Fruit fly (Drosophila melanogaster) whole organism, embryonic: ENCODE measurements around the gene CG43116.

Experiments used
- CG10959 ChIP-seq: fragments of 200-800 bp; sonication (Bioruptor generic); IDR thresholded peaks from 2 replicates; pipeline ENCODE4 v1.3.6; 2022; ENCODE audit warnings: missing biosample characterization, missing genetic modification characterization
- CG11695 ChIP-seq: fragments of 200-800 bp; sonication (Bioruptor generic); IDR thresholded peaks from 3 replicates; pipeline ENCODE4 v1.3.6; 2022; ENCODE audit warnings: missing biosample characterization, missing genetic modification characterization
- CG12236 ChIP-seq: fragments of 200-800 bp; sonication (Bioruptor generic); optimal IDR thresholded peaks from 2 replicates; lab custom pipeline; 2016; ENCODE audit warnings: missing biosample characterization, missing genetic modification characterization
- CG12744 ChIP-seq: fragments of 200-800 bp; sonication (Bioruptor generic); optimal IDR thresholded peaks from 2 replicates; lab custom pipeline; 2016; ENCODE audit warnings: missing biosample characterization, missing genetic modification characterization
- CG13894 ChIP-seq: fragments of 200-800 bp; sonication (Bioruptor generic); optimal IDR thresholded peaks from 3 replicates; lab custom pipeline; 2018; ENCODE audit warnings: missing biosample characterization, mild to moderate bottlenecking, missing genetic modification characterization, moderate library complexity
- CG15073 ChIP-seq: fragments of 200-800 bp; sonication (Bioruptor generic); optimal IDR thresholded peaks from 2 replicates; lab custom pipeline; 2016; ENCODE audit warnings: missing biosample characterization, missing genetic modification characterization
- CG15514 ChIP-seq: fragments of 200-800 bp; sonication (Bioruptor generic); optimal IDR thresholded peaks from 3 replicates; lab custom pipeline; 2017; ENCODE audit warnings: missing biosample characterization, missing genetic modification characterization, mild to moderate bottlenecking, moderate library complexity, missing genetic modification reagents
- CG16863 ChIP-seq: fragments of 200-800 bp; sonication (Bioruptor generic); optimal IDR thresholded peaks from 3 replicates; lab custom pipeline; 2016; ENCODE audit warnings: missing biosample characterization, missing genetic modification characterization
- CG2116 ChIP-seq: fragments of 200-800 bp; sonication (Bioruptor generic); optimal IDR thresholded peaks from 3 replicates; lab custom pipeline; 2018; ENCODE audit warnings: missing biosample characterization, mild to moderate bottlenecking, missing genetic modification characterization
- CG32772 ChIP-seq: fragments of 200-800 bp; sonication (Bioruptor generic); IDR thresholded peaks from 2 replicates; pipeline ENCODE4 v1.3.6; 2022; ENCODE audit warnings: missing biosample characterization, missing genetic modification characterization
- CG34376 ChIP-seq: fragments of 200-800 bp; sonication (Bioruptor generic); optimal IDR thresholded peaks from 2 replicates; lab custom pipeline; 2018; ENCODE audit warnings: missing biosample characterization, mild to moderate bottlenecking, missing genetic modification characterization
- CG4360 ChIP-seq: fragments of 200-800 bp; sonication (Bioruptor generic); IDR thresholded peaks from 2 replicates; pipeline ENCODE4 v1.3.6; 2022; ENCODE audit warnings: missing biosample characterization, missing genetic modification characterization
- CG7745 ChIP-seq: fragments of 200-800 bp; sonication (Bioruptor generic); optimal IDR thresholded peaks from 2 replicates; lab custom pipeline; 2018; ENCODE audit warnings: missing biosample characterization, mild to moderate bottlenecking, missing genetic modification characterization, moderate library complexity
- CG7963 ChIP-seq: fragments of 200-800 bp; sonication (Bioruptor generic); IDR thresholded peaks from 3 replicates; pipeline ENCODE4 v1.3.6; 2022; ENCODE audit warnings: missing biosample characterization, missing genetic modification characterization; ENCODE audit not compliant: partially characterized antibody
- CG8281 ChIP-seq: fragments of 200-800 bp; sonication (Bioruptor generic); optimal IDR thresholded peaks from 2 replicates; lab custom pipeline; 2018; ENCODE audit warnings: missing biosample characterization, mild to moderate bottlenecking, missing genetic modification characterization, moderate library complexity
- D ChIP-seq, 2 experiments: fragments of 200-800 bp in 1 of 2; fragments of >200 bp in 1 of 2; sonication (Bioruptor generic) in 1 of 2; optimal IDR thresholded peaks; 2 replicates in 1 of 2; 3 replicates in 1 of 2; lab custom pipeline; 2017; ENCODE audit warnings: mild to moderate bottlenecking in 1 of 2, missing biosample characterization in 1 of 2, missing genetic modification characterization in 1 of 2, missing genetic modification reagents in 1 of 2
- D19A ChIP-seq: fragments of 200-800 bp; optimal IDR thresholded peaks from 3 replicates; lab custom pipeline; 2019; ENCODE audit warnings: missing biosample characterization, mild to moderate bottlenecking, missing genetic modification characterization, moderate library complexity
- Ets65A ChIP-seq: fragments of 200-800 bp; sonication (Bioruptor generic); peaks from one replicate; lab custom pipeline; 2016; ENCODE audit warnings: missing biosample characterization, missing genetic modification characterization
- H2.0 ChIP-seq: fragments of 200-800 bp; sonication (Bioruptor generic); IDR thresholded peaks from 2 replicates; pipeline ENCODE4 v1.3.6; 2022; ENCODE audit warnings: missing biosample characterization, missing genetic modification characterization
- Hey ChIP-seq: fragments of 200-800 bp; sonication (Bioruptor generic); optimal IDR thresholded peaks from 3 replicates; lab custom pipeline; 2018; ENCODE audit warnings: missing biosample characterization, mild to moderate bottlenecking, missing genetic modification characterization
- Lpt ChIP-seq: fragments of >200 bp; optimal IDR thresholded peaks from 2 replicates; lab custom pipeline; 2018; ENCODE audit warnings: missing biosample characterization, missing genetic modification characterization
- Mrtf ChIP-seq: fragments of 200-800 bp; sonication (Bioruptor generic); IDR thresholded peaks from 3 replicates; pipeline ENCODE4 v1.3.6; 2022; ENCODE audit warnings: missing biosample characterization, missing genetic modification characterization
- Sry-β ChIP-seq: fragments of 200-800 bp; sonication (Bioruptor generic); optimal IDR thresholded peaks from 2 replicates; lab custom pipeline; 2018; ENCODE audit warnings: missing biosample characterization, mild to moderate bottlenecking, missing genetic modification characterization, moderate library complexity
- Taf1 ChIP-seq: fragments of 200-800 bp; sonication (Bioruptor generic); IDR thresholded peaks from 2 replicates; pipeline ENCODE4 v1.3.6; 2022; ENCODE audit warnings: missing biosample characterization, missing genetic modification characterization
- abd-A ChIP-seq: fragments of 200-800 bp; sonication (Bioruptor generic); optimal IDR thresholded peaks from 3 replicates; lab custom pipeline; 2019; ENCODE audit warnings: missing biosample characterization, mild to moderate bottlenecking, missing genetic modification characterization, moderate library complexity
- ac ChIP-seq: fragments of 200-800 bp; sonication (Bioruptor generic); optimal IDR thresholded peaks from 3 replicates; lab custom pipeline; 2017; ENCODE audit warnings: missing biosample characterization, mild to moderate bottlenecking, missing genetic modification characterization
- br ChIP-seq: fragments of >200 bp; optimal IDR thresholded peaks from 2 replicates; lab custom pipeline; 2017
- cato ChIP-seq: fragments of 200-800 bp; sonication (Bioruptor generic); optimal IDR thresholded peaks from 2 replicates; lab custom pipeline; 2016; ENCODE audit warnings: missing biosample characterization, missing genetic modification characterization, borderline replicate concordance
- da ChIP-seq: fragments of 200-800 bp; sonication (Bioruptor generic); optimal IDR thresholded peaks from 2 replicates; lab custom pipeline; 2016; ENCODE audit warnings: missing biosample characterization, missing genetic modification characterization
- ewg ChIP-seq: fragments of 200-800 bp; sonication (Bioruptor generic); optimal IDR thresholded peaks from 3 replicates; lab custom pipeline; 2017; ENCODE audit warnings: mild to moderate bottlenecking, missing biosample characterization, missing genetic modification reagents, missing genetic modification characterization
- fd3F ChIP-seq: fragments of 200-800 bp; sonication (Bioruptor generic); optimal IDR thresholded peaks from 2 replicates; lab custom pipeline; 2018; ENCODE audit warnings: missing biosample characterization, mild to moderate bottlenecking, missing genetic modification characterization, moderate library complexity
- fd64A ChIP-seq: fragments of 200-800 bp; sonication (Bioruptor generic); optimal IDR thresholded peaks from 3 replicates; lab custom pipeline; 2018; ENCODE audit warnings: missing biosample characterization, mild to moderate bottlenecking, missing genetic modification characterization
- fru ChIP-seq: fragments of >200 bp; optimal IDR thresholded peaks from 2 replicates; lab custom pipeline; 2017
- gsb-n ChIP-seq: fragments of 200-800 bp; sonication (Bioruptor generic); optimal IDR thresholded peaks from 3 replicates; lab custom pipeline; 2018; ENCODE audit warnings: missing biosample characterization, mild to moderate bottlenecking, missing genetic modification characterization
- kni ChIP-seq: fragments of 200-800 bp; sonication (Bioruptor generic); optimal IDR thresholded peaks from 3 replicates; lab custom pipeline; 2017; ENCODE audit warnings: mild to moderate bottlenecking, missing biosample characterization, missing genetic modification reagents, missing genetic modification characterization
- nerfin-1 ChIP-seq: fragments of 200-800 bp; sonication (Bioruptor generic); optimal IDR thresholded peaks from 3 replicates; lab custom pipeline; 2019; ENCODE audit warnings: missing biosample characterization, mild to moderate bottlenecking, missing genetic modification characterization, moderate library complexity
- pros ChIP-seq: fragments of 200-800 bp; sonication (Bioruptor generic); optimal IDR thresholded peaks from 3 replicates; lab custom pipeline; 2019; ENCODE audit warnings: missing biosample characterization, mild to moderate bottlenecking, missing genetic modification characterization, moderate library complexity
- repo ChIP-seq: fragments of 200-800 bp; sonication (Bioruptor generic); optimal IDR thresholded peaks from 2 replicates; lab custom pipeline; 2016; ENCODE audit warnings: missing biosample characterization, missing genetic modification characterization
- salm ChIP-seq: fragments of 200-800 bp; sonication (Bioruptor generic); optimal IDR thresholded peaks from 2 replicates; lab custom pipeline; 2018; ENCODE audit warnings: missing biosample characterization, mild to moderate bottlenecking, missing genetic modification characterization
- sc ChIP-seq, 3 experiments: fragments of >200 bp in 2 of 3; fragments of 200-800 bp in 1 of 3; sonication (Bioruptor generic) in 1 of 3; optimal IDR thresholded peaks; 2 replicates in 2 of 3; 3 replicates in 1 of 3; lab custom pipeline; 2017; ENCODE audit warnings: mild to moderate bottlenecking in 1 of 3, missing biosample characterization in 1 of 3, missing genetic modification characterization in 1 of 3, missing genetic modification reagents in 1 of 3
- scrt ChIP-seq: fragments of 200-800 bp; sonication (Bioruptor generic); optimal IDR thresholded peaks from 2 replicates; lab custom pipeline; 2018; ENCODE audit warnings: missing biosample characterization, mild to moderate bottlenecking, missing genetic modification characterization, moderate library complexity
- sens-2 ChIP-seq: fragments of 200-800 bp; sonication (Bioruptor generic); IDR thresholded peaks from 2 replicates; pipeline ENCODE4 v1.3.6; 2022; ENCODE audit warnings: missing biosample characterization, missing genetic modification characterization
- twi ChIP-seq: fragments of 200-800 bp; optimal IDR thresholded peaks from 2 replicates; lab custom pipeline; 2019; ENCODE audit warnings: missing biosample characterization, mild to moderate bottlenecking, missing genetic modification characterization, moderate library complexity
- z ChIP-seq: fragments of 200-800 bp; sonication (Bioruptor generic); IDR thresholded peaks from 3 replicates; pipeline ENCODE4 v1.3.6; 2022; ENCODE audit warnings: missing biosample characterization, missing genetic modification characterization

Gene CG43116

DNA sequence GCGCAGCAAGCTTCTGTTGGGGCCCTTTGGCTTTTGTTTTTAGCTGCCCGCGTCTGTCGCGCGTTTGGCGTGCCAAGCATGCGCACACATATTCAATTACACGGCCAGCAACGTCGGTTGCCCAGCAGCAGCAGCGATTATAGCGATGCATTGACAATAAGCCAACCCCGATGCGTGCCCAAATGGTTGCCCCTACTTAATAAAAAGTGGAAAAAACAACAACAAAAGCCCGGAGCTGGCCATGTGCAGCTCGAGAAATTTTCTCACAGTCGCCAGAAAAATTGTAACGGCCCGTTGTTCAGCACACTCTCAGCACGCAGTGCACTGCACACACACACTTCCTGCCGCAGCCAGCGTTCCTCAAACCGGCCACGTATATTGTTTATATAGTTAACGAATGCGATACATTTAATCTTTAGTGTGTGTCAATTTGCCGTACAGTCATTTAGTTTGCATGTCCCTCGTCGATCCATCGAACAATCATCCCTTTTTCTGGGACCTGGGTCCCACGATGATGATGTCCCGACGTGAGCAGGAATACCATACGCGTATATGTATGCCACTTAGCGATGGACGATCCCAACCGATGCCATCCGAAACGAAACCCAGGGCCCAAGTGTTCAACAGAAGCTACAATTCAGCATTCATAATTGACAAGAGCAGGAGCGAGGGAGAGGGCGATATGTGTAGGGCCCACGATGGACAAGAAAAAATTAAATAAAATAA lies 38.0 kb upstream of the CG43116 start (continued):
- TF ChIP-seq fd3F (GFP tag; lab: Kevin White, UChicago), result no peak
- peak; percentile 31 for TF ChIP-seq ewg
- peak; percentile 92 for TF ChIP-seq pros (GFP tag; lab: Kevin White, UChicago)
- TF ChIP-seq CG15073 (GFP tag; lab: Kevin White, UChicago), result no peak
- no peak for TF ChIP-seq Mrtf (GFP tag; lab: Robert Waterston, UW)
- TF ChIP-seq CG8281, result peak; percentile 7
- no peak for TF ChIP-seq CG11695 (GFP tag; lab: Robert Waterston, UW)
- TF ChIP-seq CG7963, result peak; percentile 40; the same call in 1 of the 3 replicates
- peak; percentile 56 for TF ChIP-seq gsb-n (tag; lab: Kevin White, UChicago)
- TF ChIP-seq br (lab: Kevin White, UChicago), result no peak
- peak; percentile 25 for TF ChIP-seq CG7745 (tag; lab: Kevin White, UChicago)
- TF ChIP-seq nerfin-1 (tag; lab: Kevin White, UChicago), result peak; percentile 27
- TF ChIP-seq CG2116 (GFP tag; lab: Kevin White, UChicago), result no peak
- 0 out of 2 replicates have a peak, but pooled peaks have one; percentile 15 for TF ChIP-seq CG32772 (GFP tag; lab: Robert Waterston, UW)
- peak; percentile 17 for TF ChIP-seq abd-A (tag; lab: Kevin White, UChicago)
- TF ChIP-seq H2.0 (GFP tag; lab: Robert Waterston, UW), result no peak
- TF ChIP-seq CG12744 (GFP tag; lab: Kevin White, UChicago), result no peak
- TF ChIP-seq sc (optimal IDR thresholded peaks at IDR 0.05; lab: Kevin White, UChicago), result no peak
- TF ChIP-seq sc (GFP tag; optimal IDR thresholded peaks at IDR 0.05; lab: Kevin White, UChicago), result peak; percentile 15
- no peak for TF ChIP-seq cato (GFP tag; lab: Kevin White, UChicago)
- TF ChIP-seq D19A (tag; lab: Kevin White, UChicago), result peak; percentile 4
- peak; percentile 66 for TF ChIP-seq D (optimal IDR thresholded peaks at IDR 0.05; lab: Kevin White, UChicago)
- no peak for TF ChIP-seq D (GFP tag; optimal IDR thresholded peaks at IDR 0.05; lab: Kevin White, UChicago)
- peak; percentile 95 for TF ChIP-seq kni (GFP tag; lab: Kevin White, UChicago)
- TF ChIP-seq Ets65A, result peak; percentile 57
- TF ChIP-seq da (GFP tag; lab: Kevin White, UChicago), result peak; percentile 20
- no peak for TF ChIP-seq CG16863 (GFP tag; lab: Kevin White, UChicago)
- TF ChIP-seq, all 482 proteins: peak for 37

DNA sequence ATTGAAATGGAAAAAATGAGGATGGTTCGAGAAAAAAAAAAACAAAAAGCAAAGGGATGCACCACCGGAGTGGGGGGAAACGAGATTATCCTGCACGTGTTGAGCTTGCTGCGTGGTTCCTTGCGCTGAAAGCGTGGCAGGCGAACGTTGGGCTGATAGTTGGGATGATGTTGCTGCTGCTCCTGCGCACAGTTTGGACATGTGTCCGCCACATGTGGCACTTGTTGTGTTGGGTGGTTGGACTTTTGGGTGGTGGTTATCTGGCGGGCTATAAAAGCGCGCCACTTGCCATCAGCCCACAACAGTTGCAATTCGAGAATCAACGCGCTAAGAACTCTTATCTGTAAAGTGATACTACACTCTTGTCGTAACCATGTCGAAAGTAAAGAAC lies 35.8 kb upstream of the CG43116 start:
- TF ChIP-seq salm (tag; lab: Kevin White, UChicago), result no peak
- peak; percentile 72 for TF ChIP-seq ewg
- TF ChIP-seq Hey (tag; lab: Kevin White, UChicago), result peak; percentile 93
- TF ChIP-seq pros (GFP tag; lab: Kevin White, UChicago), result peak; percentile 41
- peak; percentile 74 for TF ChIP-seq twi (tag; lab: Kevin White, UChicago)
- no peak for TF ChIP-seq CG10959
- 0 out of 2 replicates have a peak, but pooled peaks have one; percentile 15 for TF ChIP-seq CG32772 (GFP tag; lab: Robert Waterston, UW)
- peak; percentile 16 for TF ChIP-seq scrt (GFP tag; lab: Kevin White, UChicago)
- TF ChIP-seq, all 482 proteins: peak for 6

DNA sequence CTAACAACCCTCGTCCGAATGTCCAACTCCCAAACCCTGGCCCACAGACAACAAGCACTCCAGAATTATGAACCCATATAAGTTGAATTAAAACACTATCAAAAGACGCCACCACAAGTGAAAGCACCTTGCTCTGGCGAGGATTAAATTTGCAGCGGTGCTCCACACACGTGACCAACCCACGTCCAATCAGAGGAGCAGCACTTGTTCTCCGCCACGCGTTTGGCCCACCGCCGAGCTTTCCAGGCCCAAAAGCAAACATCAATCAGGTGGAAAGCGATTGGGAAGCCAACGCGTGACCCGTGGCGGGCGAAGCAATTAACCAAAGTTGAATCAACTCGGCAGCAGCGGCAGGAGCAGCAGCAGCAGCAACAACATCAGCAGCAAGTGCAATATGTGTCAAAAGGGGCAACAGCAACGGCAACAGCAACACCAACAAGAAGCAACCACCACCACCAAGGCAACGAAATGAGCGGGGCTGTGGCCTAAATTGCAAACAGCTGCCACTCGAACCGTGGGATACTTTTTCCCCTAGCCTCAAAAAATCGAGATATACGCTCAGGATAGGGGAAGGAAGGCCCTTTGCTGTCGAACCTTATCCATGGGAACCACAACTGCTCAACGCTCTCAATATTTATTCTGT lies 35.3 kb upstream of the CG43116 start:
- TF ChIP-seq gsb-n (tag; lab: Kevin White, UChicago), result peak; percentile 23
- TF ChIP-seq CG15514, result no peak
- TF ChIP-seq CG4360 (GFP tag; lab: Robert Waterston, UW), result peak; percentile 91
- TF ChIP-seq repo, result no peak
- TF ChIP-seq Sry-β (GFP tag; lab: Kevin White, UChicago), result no peak
- no peak for TF ChIP-seq Lpt
- TF ChIP-seq fd64A (GFP tag; lab: Kevin White, UChicago), result no peak
- no peak for TF ChIP-seq CG34376 (GFP tag; lab: Kevin White, UChicago)
- TF ChIP-seq cato (GFP tag; lab: Kevin White, UChicago), result no peak
- peak; percentile 63 for TF ChIP-seq ac (GFP tag; lab: Kevin White, UChicago)
- no peak for TF ChIP-seq sens-2 (GFP tag; lab: Robert Waterston, UW)
- TF ChIP-seq z (GFP tag; lab: Robert Waterston, UW), result peak; percentile 47; the same call in 1 of the 3 replicates
- no peak for TF ChIP-seq CG12236 (GFP tag; lab: Kevin White, UChicago)
- peak; percentile 100 for TF ChIP-seq Hey (tag; lab: Kevin White, UChicago)
- TF ChIP-seq fru, result no peak
- TF ChIP-seq twi (tag; lab: Kevin White, UChicago), result peak; percentile 89
- TF ChIP-seq Taf1 (GFP tag; lab: Robert Waterston, UW), result no peak
- no peak for TF ChIP-seq CG13894 (tag; lab: Kevin White, UChicago)
